Worm (Caenorhabditis elegans) whole organism, late embryonic: ENCODE measurements around the gene M04C3.5.

ENCODE experiments used
- ceh-19 ChIP-seq: fragments of 200-800 bp; sonication (Bioruptor generic); optimal IDR thresholded peaks from 2 replicates; lab custom pipeline; 2018; ENCODE audit warnings: mild to moderate bottlenecking, missing genetic modification characterization, missing compliant biosample characterization
- hlh-8 ChIP-seq: sonication (generic microtip); optimal IDR thresholded peaks from 2 replicates; lab custom pipeline; 2016; ENCODE audit warnings: missing genotype, missing genetic modification characterization, missing compliant biosample characterization
- pqm-1 ChIP-seq: sonication (generic microtip); optimal IDR thresholded peaks from 2 replicates; lab custom pipeline; 2016; ENCODE audit warnings: missing genetic modification characterization, missing compliant biosample characterization
- tbx-7 ChIP-seq: sonication (generic microtip); optimal IDR thresholded peaks from 2 replicates; lab custom pipeline; 2016; ENCODE audit warnings: missing genotype, missing genetic modification characterization, missing compliant biosample characterization
- unc-3 ChIP-seq, 2 experiments: fragments of 200-800 bp in 1 of 2; sonication (Bioruptor generic) in 1 of 2; sonication (generic microtip) in 1 of 2; conservative IDR thresholded peaks in 1 of 2; optimal IDR thresholded peaks in 1 of 2; 2 replicates each; pipeline versions ENCODE4 v1.3.6 to Lab custom; 2016 to 2022; ENCODE audit warnings: missing compliant biosample characterization in 2 of 2, missing genetic modification characterization in 2 of 2, missing genetic modification reagents in 1 of 2

DNA sequence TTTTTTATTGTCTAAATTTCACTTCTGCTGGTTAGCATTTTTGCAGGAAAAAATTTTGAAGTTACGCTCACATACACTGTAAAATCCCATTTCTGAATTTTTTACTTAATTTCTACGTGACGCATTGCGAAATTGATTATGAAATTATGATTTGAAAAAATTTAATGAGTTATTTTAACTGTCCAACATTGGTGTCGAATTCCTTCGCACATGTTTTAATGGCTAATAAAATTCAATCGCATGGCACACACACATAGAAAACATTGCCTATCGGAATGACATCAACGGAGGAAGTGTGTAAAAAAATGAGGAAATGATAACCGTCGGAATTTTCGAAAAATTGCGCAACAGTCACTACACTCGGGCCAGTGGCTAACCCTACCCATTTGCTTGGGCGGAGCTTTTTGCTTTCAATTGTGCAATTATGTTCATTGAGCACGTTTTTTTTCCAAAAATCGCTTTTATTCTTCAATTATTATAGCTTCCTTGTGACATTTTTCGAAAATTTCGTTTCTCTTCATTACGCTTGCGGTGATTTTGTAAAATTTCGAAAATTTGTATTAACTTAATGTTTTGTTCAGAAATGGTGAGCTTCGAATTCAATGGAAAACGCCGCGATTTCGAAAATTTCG, 15.6 kb upstream of the M04C3.5 start, which contains the start of gene C25F9.16:
- TF ChIP-seq unc-3 (GFP tag; conservative IDR thresholded peaks at IDR 0.05; lab: Robert Waterston, UW) (no peak), unc-3 (tag; optimal IDR thresholded peaks at IDR 0.05; lab: Kevin White, UChicago) (no peak), tbx-7 (tag; lab: Kevin White, UChicago) (no peak), ceh-19 (GFP tag; lab: Kevin White, UChicago) (no peak), pqm-1 (tag; lab: Kevin White, UChicago) (no peak), hlh-8 (tag; lab: Kevin White, UChicago) (no peak)
